Worm (Caenorhabditis elegans) whole organism, young adult: ENCODE measurements around the gene taf-3.

Experiments used
- C06A6.2 ChIP-seq: fragments of 200-800 bp; sonication (Bioruptor generic); conservative IDR thresholded peaks from 2 replicates; pipeline ENCODE4 v1.3.6; 2022; ENCODE audit warnings: missing genetic modification characterization, missing compliant biosample characterization
- K11D2.4 ChIP-seq: fragments of 200-800 bp; sonication (Bioruptor generic); IDR thresholded peaks from 2 replicates; pipeline ENCODE4 v1.3.6; 2022; ENCODE audit warnings: missing genetic modification reagents, missing genetic modification characterization, missing compliant biosample characterization
- T07F8.4 ChIP-seq: sonication (generic microtip); optimal IDR thresholded peaks from 2 replicates; lab custom pipeline; 2016; ENCODE audit warnings: mild to moderate bottlenecking, missing genetic modification characterization, moderate library complexity, missing compliant biosample characterization
- Y67H2A.10 ChIP-seq: fragments of 200-800 bp; sonication (Bioruptor generic); conservative IDR thresholded peaks from 2 replicates; pipeline ENCODE4 v1.3.6; 2022; ENCODE audit warnings: missing genetic modification reagents, missing genetic modification characterization, missing compliant biosample characterization
- attf-3 ChIP-seq: fragments of 200-800 bp; sonication (Bioruptor generic); conservative IDR thresholded peaks from 2 replicates; pipeline ENCODE4 v1.3.6; 2022; ENCODE audit warnings: missing genetic modification reagents, missing genetic modification characterization, missing compliant biosample characterization
- cebp-1 ChIP-seq, 2 experiments: fragments of 200-800 bp in 1 of 2; sonication (Bioruptor generic) in 1 of 2; sonication (generic microtip) in 1 of 2; IDR thresholded peaks in 1 of 2; optimal IDR thresholded peaks in 1 of 2; 2 replicates each; pipeline versions ENCODE4 v1.3.6 to Lab custom; 2017 to 2022; ENCODE audit warnings: missing compliant biosample characterization in 2 of 2, missing genetic modification characterization in 2 of 2, mild to moderate bottlenecking in 1 of 2, missing genetic modification reagents in 1 of 2, moderate library complexity in 1 of 2
- cebp-2 ChIP-seq: fragments of 200-800 bp; sonication (Bioruptor generic); IDR thresholded peaks from 2 replicates; pipeline ENCODE4 v1.3.6; 2022; ENCODE audit warnings: missing genetic modification characterization, missing compliant biosample characterization
- ceh-100 ChIP-seq: fragments of 200-800 bp; sonication (Bioruptor generic); IDR thresholded peaks from 2 replicates; pipeline ENCODE4 v1.3.6; 2022; ENCODE audit warnings: missing genetic modification reagents, missing genetic modification characterization, missing compliant biosample characterization
- ceh-91 ChIP-seq: fragments of 200-800 bp; sonication (Bioruptor generic); IDR thresholded peaks from 2 replicates; pipeline ENCODE4 v1.3.6; 2022; ENCODE audit warnings: missing genetic modification reagents, missing genetic modification characterization, missing compliant biosample characterization
- dox-1 ChIP-seq: fragments of 200-800 bp; sonication (Bioruptor generic); IDR thresholded peaks from 2 replicates; pipeline ENCODE4 v1.3.6; 2022; ENCODE audit warnings: missing genetic modification reagents, missing genetic modification characterization, missing compliant biosample characterization
- dpl-1 ChIP-seq: fragments of 150-350 bp; optimal IDR thresholded peaks from 2 replicates; lab custom pipeline; 2014; ENCODE audit warnings: missing biosample characterization, missing genetic modification reagents, missing genetic modification characterization
- gei-17 ChIP-seq: fragments of 200-800 bp; sonication (Bioruptor generic); optimal IDR thresholded peaks from 2 replicates; lab custom pipeline; 2018; ENCODE audit warnings: mild to moderate bottlenecking, missing genetic modification characterization, missing compliant biosample characterization
- hmg-1.2 ChIP-seq: fragments of 200-800 bp; sonication (Bioruptor generic); IDR thresholded peaks from 2 replicates; pipeline ENCODE4 v1.3.6; 2022; ENCODE audit warnings: missing genetic modification reagents, missing genetic modification characterization, missing compliant biosample characterization
- hmg-20 ChIP-seq: fragments of 200-800 bp; sonication (Bioruptor generic); IDR thresholded peaks from 2 replicates; pipeline ENCODE4 v1.3.6; 2022; ENCODE audit warnings: missing genetic modification reagents, missing genetic modification characterization, missing compliant biosample characterization
- lin-35 ChIP-seq, 3 experiments: fragments of 150-350 bp in 2 of 3; sonication (generic microtip) in 1 of 3; optimal IDR thresholded peaks; 2 replicates each; lab custom pipeline; 2014 to 2018; ENCODE audit warnings: missing biosample characterization in 3 of 3, missing genetic modification characterization in 3 of 3, missing genetic modification reagents in 3 of 3
- lin-40 ChIP-seq: sonication (generic microtip); optimal IDR thresholded peaks from 2 replicates; lab custom pipeline; 2016; ENCODE audit warnings: missing genetic modification characterization, mild to moderate bottlenecking, missing compliant biosample characterization, missing genotype, missing genetic modification reagents
- madf-10 ChIP-seq: sonication (generic microtip); optimal IDR thresholded peaks from 2 replicates; lab custom pipeline; 2016; ENCODE audit warnings: mild to moderate bottlenecking, missing genetic modification characterization, missing compliant biosample characterization
- madf-3 ChIP-seq: fragments of 200-800 bp; sonication (Bioruptor generic); IDR thresholded peaks from 2 replicates; pipeline ENCODE4 v1.3.6; 2022; ENCODE audit warnings: missing genetic modification reagents, missing genetic modification characterization, missing compliant biosample characterization
- nhr-27 ChIP-seq: fragments of 200-800 bp; sonication (Bioruptor generic); optimal IDR thresholded peaks from 2 replicates; lab custom pipeline; 2018; ENCODE audit warnings: mild to moderate bottlenecking, missing genetic modification characterization, moderate library complexity, missing compliant biosample characterization
- nhr-80 ChIP-seq: sonication (generic microtip); optimal IDR thresholded peaks from 2 replicates; lab custom pipeline; 2016; ENCODE audit warnings: missing genetic modification characterization, missing compliant biosample characterization
- snpc-1.1 ChIP-seq: sonication (generic microtip); optimal IDR thresholded peaks from 2 replicates; lab custom pipeline; 2017; ENCODE audit warnings: missing genetic modification characterization, mild to moderate bottlenecking, missing compliant biosample characterization, antibody characterized with exemption, moderate library complexity, missing genotype, missing genetic modification reagents; ENCODE audit not compliant: insufficient read depth
- snpc-1.3 ChIP-seq: sonication (generic microtip); optimal IDR thresholded peaks from 2 replicates; lab custom pipeline; 2017; ENCODE audit warnings: missing genetic modification characterization, mild to moderate bottlenecking, missing compliant biosample characterization, antibody characterized with exemption, moderate library complexity, missing genotype, missing genetic modification reagents; ENCODE audit not compliant: insufficient read depth
- snpc-4 ChIP-seq, 5 experiments: fragments of 150-350 bp in 1 of 5; sonication (generic microtip) in 4 of 5; optimal IDR thresholded peaks; 2 replicates each; lab custom pipeline; 2014 to 2018; ENCODE audit warnings: missing genetic modification characterization in 5 of 5, missing biosample characterization in 3 of 5, antibody characterized with exemption in 2 of 5, mild to moderate bottlenecking in 2 of 5, missing compliant biosample characterization in 2 of 5, missing genotype in 2 of 5, moderate library complexity in 2 of 5, missing genetic modification reagents in 1 of 5
- somi-1 ChIP-seq: fragments of 200-800 bp; sonication (Bioruptor generic); optimal IDR thresholded peaks from 2 replicates; lab custom pipeline; 2018; ENCODE audit warnings: mild to moderate bottlenecking, missing genetic modification characterization, missing compliant biosample characterization
- tlf-1 ChIP-seq: fragments of 200-800 bp; sonication (Bioruptor generic); optimal IDR thresholded peaks from 2 replicates; lab custom pipeline; 2018; ENCODE audit warnings: mild to moderate bottlenecking, missing genetic modification characterization, missing compliant biosample characterization
- unc-130 ChIP-seq: sonication (generic microtip); optimal IDR thresholded peaks from 2 replicates; lab custom pipeline; 2016; ENCODE audit warnings: missing genetic modification reagents, missing genetic modification characterization, missing compliant biosample characterization
- unc-62 ChIP-seq: fragments of 150-350 bp; optimal IDR thresholded peaks from 2 replicates; lab custom pipeline; 2014; ENCODE audit warnings: missing biosample characterization, missing genetic modification reagents, missing genetic modification characterization
- zim-3 ChIP-seq: sonication (generic microtip); optimal IDR thresholded peaks from 2 replicates; lab custom pipeline; 2017; ENCODE audit warnings: mild to moderate bottlenecking, missing genetic modification characterization, moderate library complexity, missing compliant biosample characterization
- ztf-22 ChIP-seq: fragments of 200-800 bp; sonication (Bioruptor generic); optimal IDR thresholded peaks from 2 replicates; lab custom pipeline; 2018; ENCODE audit warnings: mild to moderate bottlenecking, missing genetic modification characterization, moderate library complexity, missing compliant biosample characterization
- ztf-26 ChIP-seq: sonication (generic microtip); optimal IDR thresholded peaks from 2 replicates; lab custom pipeline; 2017; ENCODE audit warnings: missing genetic modification characterization, missing compliant biosample characterization
- ztf-3 ChIP-seq: fragments of 200-800 bp; sonication (Bioruptor generic); optimal IDR thresholded peaks from 2 replicates; lab custom pipeline; 2018; ENCODE audit warnings: mild to moderate bottlenecking, missing genetic modification characterization, missing compliant biosample characterization

Gene taf-3

ce11 chrX:16289635-16290034 lies 42.6 kb upstream of the taf-3 start:
- TF ChIP-seq snpc-4 (GFP tag; optimal IDR thresholded peaks at IDR 0.05; lab: Kevin White, UChicago) (peak; percentile 38), snpc-4 (tag; optimal IDR thresholded peaks at IDR 0.05; lab: Kevin White, UChicago) (peak; percentile 14 to 92 (median 66)), snpc-1.1 (tag; lab: Kevin White, UChicago) (peak; percentile 70), ceh-100 (GFP tag; lab: Robert Waterston, UW) (no peak), hmg-1.2 (GFP tag; lab: Robert Waterston, UW) (peak; percentile 60; the same call in 1 of the 2 replicates)

- TF ChIP-seq lin-40 (tag; lab: Kevin White, UChicago) (peak; percentile 54), ztf-26 (tag; lab: Kevin White, UChicago) (peak; percentile 22), cebp-2 (GFP tag; lab: Robert Waterston, UW) (no peak), dpl-1 (GFP tag; lab: Kevin White, UChicago) (no peak), nhr-80 (tag; lab: Kevin White, UChicago) (peak; percentile 1)
Observed at ce11 chrX:16290536-16290935, 41.7 kb upstream of the taf-3 start.

- TF ChIP-seq K11D2.4 (GFP tag; lab: Robert Waterston, UW) (no peak), ztf-22 (GFP tag; lab: Kevin White, UChicago) (no peak), somi-1 (GFP tag; lab: Kevin White, UChicago) (no peak), dox-1 (GFP tag; lab: Robert Waterston, UW) (no peak), ceh-91 (no peak), unc-130 (GFP tag; lab: Kevin White, UChicago) (no peak), unc-62 (GFP tag; lab: Kevin White, UChicago) (no peak), hmg-20 (GFP tag; lab: Robert Waterston, UW) (no peak), nhr-27 (tag; lab: Kevin White, UChicago) (no peak), madf-3 (no peak), C06A6.2 (GFP tag; lab: Robert Waterston, UW) (no peak)
Observed at ce11 chrX:16292933-16293332, 39.3 kb upstream of the taf-3 start, which contains the start of gene F52E10.4. TSS of gene F52E10.4 (minus strand) at chrX:16293033.

- TF ChIP-seq attf-3 (GFP tag; lab: Robert Waterston, UW) (no peak), nhr-80 (tag; lab: Kevin White, UChicago) (peak; percentile 54), Y67H2A.10 (GFP tag; lab: Robert Waterston, UW) (no peak), lin-35 (GFP tag; optimal IDR thresholded peaks at IDR 0.05; lab: Kevin White, UChicago) (no peak), madf-10 (tag; lab: Kevin White, UChicago) (peak; percentile 69), cebp-2 (GFP tag; lab: Robert Waterston, UW) (no peak), gei-17 (GFP tag; lab: Kevin White, UChicago) (no peak), snpc-1.3 (tag; lab: Kevin White, UChicago) (no peak), cebp-1 (GFP tag; IDR thresholded peaks at IDR 0.05; lab: Robert Waterston, UW) (no peak), cebp-1 (tag; optimal IDR thresholded peaks at IDR 0.05; lab: Kevin White, UChicago) (peak; percentile 8), tlf-1 (no peak), zim-3 (no peak), ztf-3 (GFP tag; lab: Kevin White, UChicago) (no peak), T07F8.4 (tag; lab: Kevin White, UChicago) (no peak)
Observed at ce11 chrX:16297123-16297522, 35.1 kb upstream of the taf-3 start.
